Fruit fly (Drosophila melanogaster): ENCODE results near the gene Pak3.

Gene Pak3

dm6 chr3R:16500919-16501851 lies 47.6 kb upstream of the Pak3 start, which contains the start of gene Decay:
Gene Decay (minus strand): TSS chr3R:16501050.
- no peak for TF ChIP-seq fd64A (GFP tag; optimal IDR thresholded peaks at IDR 0.05)
- TF ChIP-seq phol (tag; optimal IDR thresholded peaks at IDR 0.05): peak; percentile 22
- TF ChIP-seq CG11696 (GFP tag; IDR thresholded peaks at IDR 0.05): no peak
- peak; percentile 41 for TF ChIP-seq Ets97D (GFP tag; optimal IDR thresholded peaks at IDR 0.05)
- TF ChIP-seq Hand (GFP tag; optimal IDR thresholded peaks at IDR 0.05): no peak
- TF ChIP-seq Sox100B (GFP tag; optimal IDR thresholded peaks at IDR 0.05): peak; percentile 27
- peak; percentile 30 for TF ChIP-seq Sox102F (GFP tag; optimal IDR thresholded peaks at IDR 0.05)
- TF ChIP-seq Hmr (GFP tag; optimal IDR thresholded peaks at IDR 0.05): peak; percentile 26
- peak; percentile 70 for TF ChIP-seq CG3163 (GFP tag; optimal IDR thresholded peaks at IDR 0.05)
- TF ChIP-seq CG1647 (GFP tag; optimal IDR thresholded peaks at IDR 0.05): no peak
- TF ChIP-seq bsh (GFP tag; optimal IDR thresholded peaks at IDR 0.05): peak in 1 of 2 experiments; percentile 13
- TF ChIP-seq Trl (optimal IDR thresholded peaks at IDR 0.05): peak; percentile 13 to 34
- TF ChIP-seq Trl (GFP tag; optimal IDR thresholded peaks at IDR 0.05): no peak
- TF ChIP-seq CG8359 (GFP tag; optimal IDR thresholded peaks at IDR 0.05; ENCODE audit: borderline replicate concordance): no peak
- TF ChIP-seq CG10321 (GFP tag; IDR thresholded peaks at IDR 0.05): no peak
- no peak for TF ChIP-seq hkb (optimal IDR thresholded peaks at IDR 0.05)
- TF ChIP-seq hkb (GFP tag; IDR thresholded peaks at IDR 0.05): peak; percentile 47; the same call in 1 of the 2 replicates
- TF ChIP-seq CG6689 (GFP tag; IDR thresholded peaks at IDR 0.05): 0 out of 2 replicates have a peak, but pooled peaks have one; percentile 6
- peak; percentile 16 for TF ChIP-seq CG11504 (tag; optimal IDR thresholded peaks at IDR 0.05)
- TF ChIP-seq sens (GFP tag): peak; percentile 89
- peak; percentile 13 for TF ChIP-seq CG1603 (tag; optimal IDR thresholded peaks at IDR 0.05)
- peak in 1 of 2 experiments; percentile 75 for TF ChIP-seq eve (GFP tag; optimal IDR thresholded peaks at IDR 0.05)
- TF ChIP-seq CG10543 (GFP tag; optimal IDR thresholded peaks at IDR 0.05): no peak
- no peak for TF ChIP-seq kah (GFP tag; optimal IDR thresholded peaks at IDR 0.05)
- TF ChIP-seq Vsx1 (GFP tag; optimal IDR thresholded peaks at IDR 0.05): peak; percentile 89
- TF ChIP-seq ci (GFP tag; IDR thresholded peaks at IDR 0.05): peak; percentile 50; the same call in 1 of the 3 replicates
- TF ChIP-seq Hsf (GFP tag; optimal IDR thresholded peaks at IDR 0.05): peak; percentile 18
- peak; percentile 9 for TF ChIP-seq Jarid2 (GFP tag; optimal IDR thresholded peaks at IDR 0.05)
- TF ChIP-seq gem (tag; optimal IDR thresholded peaks at IDR 0.05): peak; percentile 28
- peak; percentile 75 for TF ChIP-seq GATAe (GFP tag; conservative IDR thresholded peaks at IDR 0.05)
- TF ChIP-seq CG10979 (tag; optimal IDR thresholded peaks at IDR 0.05): peak; percentile 10
- no peak for TF ChIP-seq CG7556 (GFP tag; optimal IDR thresholded peaks at IDR 0.05)
- no peak for TF ChIP-seq pum (GFP tag; optimal IDR thresholded peaks at IDR 0.05)
- no peak for TF ChIP-seq pb (GFP tag; optimal IDR thresholded peaks at IDR 0.05)
- TF ChIP-seq CG13624 (GFP tag; optimal IDR thresholded peaks at IDR 0.05): peak; percentile 9
- TF ChIP-seq Xbp1 (GFP tag; optimal IDR thresholded peaks at IDR 0.05): peak; percentile 2
- TF ChIP-seq CG8388 (GFP tag; optimal IDR thresholded peaks at IDR 0.05): peak; percentile 17
- TF ChIP-seq Xrp1 (GFP tag; IDR thresholded peaks at IDR 0.05): peak; percentile 44; the same call in 1 of the 2 replicates
- no peak for TF ChIP-seq Nf-YB (GFP tag; optimal IDR thresholded peaks at IDR 0.05)
- TF ChIP-seq Hr51 (GFP tag; optimal IDR thresholded peaks at IDR 0.05): peak in 1 of 2 experiments; percentile 19
- peak; percentile 14 for TF ChIP-seq dmrt99B (tag; optimal IDR thresholded peaks at IDR 0.05)
- peak; percentile 23; the same call in 1 of the 3 replicates for TF ChIP-seq row (GFP tag; IDR thresholded peaks at IDR 0.05)
- no peak for TF ChIP-seq pfk (GFP tag; optimal IDR thresholded peaks at IDR 0.05)
- TF ChIP-seq sna (GFP tag; IDR thresholded peaks at IDR 0.05; ENCODE audit: partially characterized antibody): 0 out of 2 replicates have a peak, but pooled peaks have one; percentile 22
- peak; percentile 28 for TF ChIP-seq CG12391 (tag; optimal IDR thresholded peaks at IDR 0.05)
- peak; percentile 12; the same call in 1 of the 2 replicates for TF ChIP-seq Atf6 (GFP tag; IDR thresholded peaks at IDR 0.05)
- peak; percentile 73; the same call in 1 of the 4 replicates for TF ChIP-seq chinmo (GFP tag; IDR thresholded peaks at IDR 0.05; ENCODE audit: partially characterized antibody)
